Worm (Caenorhabditis elegans): ENCODE data around the gene tsp-18.

Gene tsp-18

ce11 chrII:5917010-5917472, 12.7 kb downstream of the tsp-18 start, which contains the start of gene frh-1:
Gene frh-1, plus strand, starts transcription at chrII:5917422.
- TF ChIP-seq ztf-29 (GFP tag; IDR thresholded peaks at IDR 0.05) = no peak
- no peak for TF ChIP-seq klf-2 (GFP tag; conservative IDR thresholded peaks at IDR 0.05)
- TF ChIP-seq tab-1 (GFP tag; IDR thresholded peaks at IDR 0.05) = no peak
- no peak for TF ChIP-seq ref-1 (GFP tag; conservative IDR thresholded peaks at IDR 0.05)
- no peak for TF ChIP-seq T22C8.4 (GFP tag; IDR thresholded peaks at IDR 0.05)
- TF ChIP-seq cog-1 (tag; optimal IDR thresholded peaks at IDR 0.05) = no peak
- TF ChIP-seq ztf-23 (GFP tag; IDR thresholded peaks at IDR 0.05) = no peak
- TF ChIP-seq flt-1 (GFP tag; IDR thresholded peaks at IDR 0.05) = no peak
- no peak for TF ChIP-seq med-1 (GFP tag; optimal IDR thresholded peaks at IDR 0.05; ENCODE audit: insufficient read depth)

ce11 chrII:5918149-5918697, 13.9 kb downstream of the tsp-18 start, which contains the start of gene ptp-2:
Gene ptp-2, plus strand, starts transcription at chrII:5918647.
- TF ChIP-seq flt-1 (GFP tag; IDR thresholded peaks at IDR 0.05) = 0 out of 2 replicates have a peak, but pooled peaks have one; percentile 27
- TF ChIP-seq med-1 (GFP tag; optimal IDR thresholded peaks at IDR 0.05; ENCODE audit: insufficient read depth) = no peak

ce11 chrII:5921620-5922019, 17.3 kb downstream of the tsp-18 start, which contains the start of gene vrk-1:
Gene vrk-1, plus strand, starts transcription at chrII:5921967.
- TF ChIP-seq ztf-29 (GFP tag; IDR thresholded peaks at IDR 0.05) (no peak), flt-1 (GFP tag; IDR thresholded peaks at IDR 0.05) (no peak), cog-1 (tag; optimal IDR thresholded peaks at IDR 0.05) (no peak), tab-1 (GFP tag; IDR thresholded peaks at IDR 0.05) (no peak), klf-2 (GFP tag; conservative IDR thresholded peaks at IDR 0.05) (no peak), med-1 (GFP tag; optimal IDR thresholded peaks at IDR 0.05; ENCODE audit: insufficient read depth) (no peak), T22C8.4 (GFP tag; IDR thresholded peaks at IDR 0.05) (no peak), ztf-23 (GFP tag; IDR thresholded peaks at IDR 0.05) (no peak), ref-1 (GFP tag; conservative IDR thresholded peaks at IDR 0.05) (no peak)

ce11 chrII:5928502-5928901, 24.1 kb downstream of the tsp-18 start, which contains the start of gene egl-44:
Gene egl-44, plus strand, starts transcription at chrII:5928802.
- TF ChIP-seq ztf-23 (GFP tag; IDR thresholded peaks at IDR 0.05) (no peak), flt-1 (GFP tag; IDR thresholded peaks at IDR 0.05) (no peak), klf-2 (GFP tag; conservative IDR thresholded peaks at IDR 0.05) (no peak), T22C8.4 (GFP tag; IDR thresholded peaks at IDR 0.05) (no peak), tab-1 (GFP tag; IDR thresholded peaks at IDR 0.05) (no peak), cog-1 (tag; optimal IDR thresholded peaks at IDR 0.05) (no peak), ref-1 (GFP tag; conservative IDR thresholded peaks at IDR 0.05) (no peak), med-1 (GFP tag; optimal IDR thresholded peaks at IDR 0.05; ENCODE audit: insufficient read depth) (no peak), ztf-29 (GFP tag; IDR thresholded peaks at IDR 0.05) (no peak)

ce11 chrII:5930095-5930653, 25.8 kb downstream of the tsp-18 start:
- TF ChIP-seq cog-1 (tag; optimal IDR thresholded peaks at IDR 0.05) (no peak), tab-1 (GFP tag; IDR thresholded peaks at IDR 0.05) (no peak), klf-2 (GFP tag; conservative IDR thresholded peaks at IDR 0.05) (no peak), flt-1 (GFP tag; IDR thresholded peaks at IDR 0.05) (no peak), ztf-29 (GFP tag; IDR thresholded peaks at IDR 0.05) (no peak), ztf-23 (GFP tag; IDR thresholded peaks at IDR 0.05) (no peak), ref-1 (GFP tag; conservative IDR thresholded peaks at IDR 0.05) (no peak), med-1 (GFP tag; optimal IDR thresholded peaks at IDR 0.05; ENCODE audit: insufficient read depth) (no peak), T22C8.4 (GFP tag; IDR thresholded peaks at IDR 0.05) (no peak)

- TF ChIP-seq tab-1 (GFP tag; IDR thresholded peaks at IDR 0.05) (no peak), cog-1 (tag; optimal IDR thresholded peaks at IDR 0.05) (no peak), klf-2 (GFP tag; conservative IDR thresholded peaks at IDR 0.05) (no peak), ztf-23 (GFP tag; IDR thresholded peaks at IDR 0.05) (no peak), T22C8.4 (GFP tag; IDR thresholded peaks at IDR 0.05) (no peak), med-1 (GFP tag; optimal IDR thresholded peaks at IDR 0.05; ENCODE audit: insufficient read depth) (no peak), flt-1 (GFP tag; IDR thresholded peaks at IDR 0.05) (no peak), ref-1 (GFP tag; conservative IDR thresholded peaks at IDR 0.05) (no peak), ztf-29 (GFP tag; IDR thresholded peaks at IDR 0.05) (no peak)
Measured at ce11 chrII:5931109-5931508, 26.8 kb downstream of the tsp-18 start.

ce11 chrII:5931904-5932764, 27.8 kb downstream of the tsp-18 start:
- TF ChIP-seq tab-1 (GFP tag; IDR thresholded peaks at IDR 0.05) (no peak), T22C8.4 (GFP tag; IDR thresholded peaks at IDR 0.05) (no peak)

- TF ChIP-seq ztf-23 (GFP tag; IDR thresholded peaks at IDR 0.05) (0 out of 2 replicates have a peak, but pooled peaks have one; percentile 38), med-1 (GFP tag; optimal IDR thresholded peaks at IDR 0.05; ENCODE audit: insufficient read depth) (no peak), flt-1 (GFP tag; IDR thresholded peaks at IDR 0.05) (no peak), ref-1 (GFP tag; conservative IDR thresholded peaks at IDR 0.05) (no peak), cog-1 (tag; optimal IDR thresholded peaks at IDR 0.05) (no peak), klf-2 (GFP tag; conservative IDR thresholded peaks at IDR 0.05) (0 out of 2 replicates have a peak, but pooled peaks have one; percentile 36), T22C8.4 (GFP tag; IDR thresholded peaks at IDR 0.05) (no peak), tab-1 (GFP tag; IDR thresholded peaks at IDR 0.05) (0 out of 2 replicates have a peak, but pooled peaks have one; percentile 59), ztf-29 (GFP tag; IDR thresholded peaks at IDR 0.05) (no peak)
Measured at ce11 chrII:5933133-5933532, 28.8 kb downstream of the tsp-18 start.

- TF ChIP-seq ztf-29 (GFP tag; IDR thresholded peaks at IDR 0.05) (no peak), T22C8.4 (GFP tag; IDR thresholded peaks at IDR 0.05) (0 out of 2 replicates have a peak, but pooled peaks have one; percentile 6)
Measured at ce11 chrII:5933962-5934422, 29.6 kb downstream of the tsp-18 start.
